Fruit fly (Drosophila melanogaster) whole organism, embryonic: ENCODE data around the gene Scgbeta.

Experiments
- CG14710 ChIP-seq: fragments of 200-800 bp; sonication (Bioruptor generic); optimal IDR thresholded peaks from 3 replicates; lab custom pipeline; 2019; ENCODE audit warnings: missing biosample characterization, mild to moderate bottlenecking, missing genetic modification characterization, moderate library complexity
- CG14965 ChIP-seq: fragments of 200-800 bp; sonication (Bioruptor generic); optimal IDR thresholded peaks from 2 replicates; lab custom pipeline; 2016; ENCODE audit warnings: missing biosample characterization, missing genetic modification characterization, borderline replicate concordance
- CG15601 ChIP-seq: fragments of 200-800 bp; sonication (Bioruptor generic); optimal IDR thresholded peaks from 3 replicates; lab custom pipeline; 2019; ENCODE audit warnings: missing biosample characterization, mild to moderate bottlenecking, missing genetic modification characterization, moderate library complexity
- CG1832 ChIP-seq: fragments of 200-800 bp; sonication (Bioruptor generic); optimal IDR thresholded peaks from 2 replicates; lab custom pipeline; 2017; ENCODE audit warnings: missing biosample characterization, mild to moderate bottlenecking, missing genetic modification characterization, inconsistent platforms
- CG2116 ChIP-seq: fragments of 200-800 bp; sonication (Bioruptor generic); optimal IDR thresholded peaks from 3 replicates; lab custom pipeline; 2018; ENCODE audit warnings: missing biosample characterization, mild to moderate bottlenecking, missing genetic modification characterization
- CG2120 ChIP-seq: fragments of 200-800 bp; sonication (Bioruptor generic); optimal IDR thresholded peaks from 3 replicates; lab custom pipeline; 2016; ENCODE audit warnings: missing biosample characterization, missing genetic modification characterization
- CG2129 ChIP-seq: fragments of 200-800 bp; sonication (Bioruptor generic); IDR thresholded peaks from 2 replicates; pipeline ENCODE4 v1.3.6; 2022; ENCODE audit warnings: missing biosample characterization, missing genetic modification characterization; ENCODE audit not compliant: partially characterized antibody
- CG4360 ChIP-seq: fragments of 200-800 bp; sonication (Bioruptor generic); IDR thresholded peaks from 2 replicates; pipeline ENCODE4 v1.3.6; 2022; ENCODE audit warnings: missing biosample characterization, missing genetic modification characterization
- CG6689 ChIP-seq: fragments of 200-800 bp; sonication (Bioruptor generic); IDR thresholded peaks from 2 replicates; pipeline ENCODE4 v1.3.6; 2022; ENCODE audit warnings: missing biosample characterization, missing genetic modification characterization
- CG6791 ChIP-seq: fragments of 200-800 bp; sonication (Bioruptor generic); IDR thresholded peaks from 3 replicates; pipeline ENCODE4 v1.3.6; 2022; ENCODE audit warnings: missing biosample characterization, missing genetic modification characterization; ENCODE audit not compliant: partially characterized antibody
- CG9797 ChIP-seq: fragments of 200-800 bp; sonication (Bioruptor generic); optimal IDR thresholded peaks from 3 replicates; lab custom pipeline; 2018; ENCODE audit warnings: missing biosample characterization, mild to moderate bottlenecking, missing genetic modification characterization
- D19A ChIP-seq: fragments of 200-800 bp; optimal IDR thresholded peaks from 3 replicates; lab custom pipeline; 2019; ENCODE audit warnings: missing biosample characterization, mild to moderate bottlenecking, missing genetic modification characterization, moderate library complexity
- Dp ChIP-seq: fragments of 200-800 bp; sonication (Bioruptor generic); optimal IDR thresholded peaks from 2 replicates; lab custom pipeline; 2018; ENCODE audit warnings: missing biosample characterization, mild to moderate bottlenecking, missing genetic modification characterization, moderate library complexity
- E2f2 ChIP-seq: fragments of 200-800 bp; sonication (Bioruptor generic); IDR thresholded peaks from 2 replicates; pipeline ENCODE4 v1.3.6; 2022; ENCODE audit warnings: missing biosample characterization, missing genetic modification characterization
- Ets97D ChIP-seq: fragments of 200-800 bp; sonication (Bioruptor generic); optimal IDR thresholded peaks from 3 replicates; lab custom pipeline; 2016; ENCODE audit warnings: missing biosample characterization, missing genetic modification characterization
- Fer1 ChIP-seq: fragments of 200-800 bp; sonication (Bioruptor generic); optimal IDR thresholded peaks from 2 replicates; lab custom pipeline; 2017; ENCODE audit warnings: missing biosample characterization, mild to moderate bottlenecking, missing genetic modification characterization
- HLH4C ChIP-seq: fragments of 200-800 bp; sonication (Bioruptor generic); IDR thresholded peaks from 3 replicates; pipeline ENCODE4 v1.3.6; 2022; ENCODE audit warnings: missing biosample characterization, missing genetic modification characterization; ENCODE audit not compliant: partially characterized antibody
- HmgZ ChIP-seq: fragments of 200-800 bp; sonication (Bioruptor generic); optimal IDR thresholded peaks from 2 replicates; lab custom pipeline; 2018; ENCODE audit warnings: missing biosample characterization, mild to moderate bottlenecking, missing genetic modification characterization
- Hmr ChIP-seq: fragments of 200-800 bp; sonication (Bioruptor generic); optimal IDR thresholded peaks from 3 replicates; lab custom pipeline; 2017; ENCODE audit warnings: mild to moderate bottlenecking, missing biosample characterization, missing genetic modification reagents, missing genetic modification characterization
- Jarid2 ChIP-seq: fragments of 200-800 bp; sonication (Bioruptor generic); optimal IDR thresholded peaks from 3 replicates; lab custom pipeline; 2017; ENCODE audit warnings: mild to moderate bottlenecking, missing biosample characterization, missing genetic modification reagents, missing genetic modification characterization
- NfI ChIP-seq: fragments of 200-800 bp; sonication (Bioruptor generic); optimal IDR thresholded peaks from 3 replicates; lab custom pipeline; 2018; ENCODE audit warnings: missing biosample characterization, mild to moderate bottlenecking, missing genetic modification characterization, moderate library complexity
- Opbp ChIP-seq: fragments of 200-800 bp; sonication (Bioruptor generic); IDR thresholded peaks from 3 replicates; pipeline ENCODE4 v1.3.6; 2022; ENCODE audit warnings: missing biosample characterization, missing genetic modification characterization; ENCODE audit not compliant: partially characterized antibody
- Stat92E ChIP-seq, 3 experiments: fragments of >200 bp in 2 of 3; fragments of 200-800 bp in 1 of 3; sonication (Bioruptor generic) in 1 of 3; optimal IDR thresholded peaks; 2 replicates each; lab custom pipeline; 2017 to 2019; ENCODE audit warnings: missing biosample characterization in 3 of 3, missing genetic modification characterization in 3 of 3, mild to moderate bottlenecking in 1 of 3, moderate library complexity in 1 of 3
- Xbp1 ChIP-seq: fragments of 200-800 bp; sonication (Bioruptor generic); optimal IDR thresholded peaks from 3 replicates; lab custom pipeline; 2016; ENCODE audit warnings: missing biosample characterization, mild to moderate bottlenecking, missing genetic modification characterization
- ara ChIP-seq: fragments of 200-800 bp; sonication (Bioruptor generic); IDR thresholded peaks from 2 replicates; pipeline ENCODE4 v1.3.6; 2022; ENCODE audit warnings: missing biosample characterization, missing genetic modification characterization
- bcd ChIP-seq: fragments of 200-800 bp; sonication (Bioruptor generic); optimal IDR thresholded peaks from 2 replicates; lab custom pipeline; 2017; ENCODE audit warnings: missing biosample characterization, mild to moderate bottlenecking, missing genetic modification characterization
- chinmo ChIP-seq: fragments of 200-800 bp; sonication (Bioruptor generic); IDR thresholded peaks from 4 replicates; pipeline ENCODE4 v1.3.6; 2022; ENCODE audit warnings: missing biosample characterization, missing genetic modification characterization; ENCODE audit not compliant: partially characterized antibody
- crp ChIP-seq, 2 experiments: fragments of 200-800 bp; sonication (Bioruptor generic); optimal IDR thresholded peaks; 2 replicates in 1 of 2; 3 replicates in 1 of 2; lab custom pipeline; 2017; ENCODE audit warnings: missing biosample characterization in 2 of 2, missing genetic modification characterization in 2 of 2, mild to moderate bottlenecking in 1 of 2, moderate library complexity in 1 of 2
- dm ChIP-seq: fragments of 200-800 bp; sonication (Bioruptor generic); optimal IDR thresholded peaks from 3 replicates; lab custom pipeline; 2016; ENCODE audit warnings: missing biosample characterization, missing genetic modification characterization
- en ChIP-seq: fragments of 200-800 bp; sonication (Bioruptor generic); optimal IDR thresholded peaks from 2 replicates; lab custom pipeline; 2016; ENCODE audit warnings: missing biosample characterization, missing genetic modification characterization
- fd96Cb ChIP-seq: fragments of 200-800 bp; sonication (Bioruptor generic); optimal IDR thresholded peaks from 2 replicates; lab custom pipeline; 2018; ENCODE audit warnings: missing biosample characterization, mild to moderate bottlenecking, missing genetic modification characterization, moderate library complexity
- gfzf ChIP-seq: fragments of 200-800 bp; sonication (Bioruptor generic); optimal IDR thresholded peaks from 2 replicates; lab custom pipeline; 2016; ENCODE audit warnings: missing biosample characterization, mild to moderate bottlenecking, missing genetic modification characterization, moderate library complexity
- grn ChIP-seq: fragments of 200-800 bp; sonication (Bioruptor generic); optimal IDR thresholded peaks from 3 replicates; lab custom pipeline; 2017; ENCODE audit warnings: missing biosample characterization, missing genetic modification characterization
- hb ChIP-seq: fragments of 200-800 bp; sonication (Bioruptor generic); IDR thresholded peaks from 3 replicates; pipeline ENCODE4 v1.3.6; 2022; ENCODE audit warnings: missing biosample characterization, missing genetic modification characterization; ENCODE audit not compliant: partially characterized antibody
- inv ChIP-seq: fragments of 200-800 bp; sonication (Bioruptor generic); IDR thresholded peaks from 2 replicates; pipeline ENCODE4 v1.3.6; 2022; ENCODE audit warnings: missing biosample characterization, missing genetic modification characterization; ENCODE audit not compliant: partially characterized antibody
- psq ChIP-seq: fragments of 200-800 bp; sonication (Bioruptor generic); optimal IDR thresholded peaks from 2 replicates; lab custom pipeline; 2017; ENCODE audit warnings: missing biosample characterization, missing genetic modification characterization
- ranshi ChIP-seq: fragments of 200-800 bp; sonication (Bioruptor generic); IDR thresholded peaks from 2 replicates; pipeline ENCODE4 v1.3.6; 2022; ENCODE audit warnings: missing biosample characterization, missing genetic modification characterization
- sna ChIP-seq: fragments of 200-800 bp; sonication (Bioruptor generic); IDR thresholded peaks from 2 replicates; pipeline ENCODE4 v1.3.6; 2022; ENCODE audit warnings: missing biosample characterization, missing genetic modification characterization; ENCODE audit not compliant: partially characterized antibody
- sug ChIP-seq: fragments of 200-800 bp; optimal IDR thresholded peaks from 2 replicates; lab custom pipeline; 2019; ENCODE audit warnings: missing biosample characterization, mild to moderate bottlenecking, missing genetic modification characterization, moderate library complexity
- tna ChIP-seq: fragments of 200-800 bp; sonication (Bioruptor generic); IDR thresholded peaks from 2 replicates; pipeline ENCODE4 v1.3.6; 2022; ENCODE audit warnings: missing biosample characterization, missing genetic modification characterization; ENCODE audit not compliant: partially characterized antibody
- unc-4 ChIP-seq: fragments of 200-800 bp; sonication (Bioruptor generic); IDR thresholded peaks from 2 replicates; pipeline ENCODE4 v1.3.6; 2022; ENCODE audit warnings: missing biosample characterization, missing genetic modification characterization; ENCODE audit not compliant: partially characterized antibody
- vnd ChIP-seq: fragments of 200-800 bp; sonication (Bioruptor generic); IDR thresholded peaks from 3 replicates; pipeline ENCODE4 v1.3.6; 2022; ENCODE audit warnings: missing biosample characterization, missing genetic modification characterization; ENCODE audit not compliant: partially characterized antibody
- zen2 ChIP-seq: fragments of 200-800 bp; sonication (Bioruptor generic); IDR thresholded peaks from 3 replicates; pipeline ENCODE4 v1.3.6; 2022; ENCODE audit warnings: missing biosample characterization, missing genetic modification characterization; ENCODE audit not compliant: partially characterized antibody
- zf30C ChIP-seq: fragments of 200-800 bp; sonication (Bioruptor generic); optimal IDR thresholded peaks from 3 replicates; lab custom pipeline; 2018; ENCODE audit warnings: missing biosample characterization, mild to moderate bottlenecking, missing genetic modification characterization

Scgbeta gene

DNA sequence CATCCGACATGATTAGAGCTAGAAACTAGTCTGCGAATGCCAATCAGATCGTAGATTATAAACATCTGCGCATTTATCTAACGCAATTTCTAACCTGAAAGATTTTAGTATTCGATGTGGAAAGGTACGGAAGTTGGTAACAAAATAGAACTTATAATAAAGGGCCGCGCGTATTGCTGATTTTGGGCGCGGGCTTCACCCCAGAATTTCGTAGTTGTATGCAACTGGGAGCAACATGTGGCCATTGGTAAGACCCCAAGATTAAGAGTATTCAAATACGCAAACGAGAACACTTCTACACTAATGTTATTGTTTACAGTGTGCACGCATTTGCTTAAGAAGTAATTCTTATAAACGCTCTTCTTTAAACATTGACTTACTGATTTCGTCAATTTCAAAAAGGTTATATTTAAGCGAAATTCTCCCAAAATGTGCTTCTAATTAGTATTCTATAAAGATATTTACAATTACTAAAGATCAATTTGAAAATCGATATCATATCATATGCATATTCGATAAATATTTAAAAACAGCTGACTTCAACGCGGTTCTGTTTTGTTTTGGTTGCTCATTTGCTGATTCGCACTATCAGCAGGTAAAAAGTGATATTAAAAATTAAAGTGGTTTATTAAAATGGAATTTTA, 37.8 kb upstream of the Scgbeta start, which contains the start of the genes CG5961 and Polr3C (continued):
- TF ChIP-seq psq (GFP tag; lab: Kevin White, UChicago) (peak; percentile 80), Dp (GFP tag; lab: Kevin White, UChicago) (peak; percentile 71), Stat92E (GFP tag; optimal IDR thresholded peaks at IDR 0.05; lab: Kevin White, UChicago) (peak in 1 of 3 experiments; percentile 20), Hmr (GFP tag; lab: Kevin White, UChicago) (no peak), Opbp (GFP tag; lab: Robert Waterston, UW) (no peak), CG2129 (GFP tag; lab: Robert Waterston, UW) (0 out of 2 replicates have a peak, but pooled peaks have one; percentile 25), unc-4 (GFP tag; lab: Robert Waterston, UW) (peak; percentile 43; the same call in 1 of the 2 replicates), Ets97D (GFP tag; lab: Kevin White, UChicago) (no peak), CG9797 (peak; percentile 62), ranshi (GFP tag; lab: Robert Waterston, UW) (no peak)

dm6 chr3R:12456370-12456940, 34.2 kb upstream of the Scgbeta start, which contains the start of gene trus:
Gene trus (plus strand): TSS chr3R:12456573.
- TF ChIP-seq CG4360 (GFP tag; lab: Robert Waterston, UW), result no peak
- peak; percentile 91 for TF ChIP-seq E2f2 (GFP tag; lab: Robert Waterston, UW)
- TF ChIP-seq CG2116 (GFP tag; lab: Kevin White, UChicago), result peak; percentile 79
- peak; percentile 11 for TF ChIP-seq dm
- TF ChIP-seq unc-4 (GFP tag; lab: Robert Waterston, UW), result peak; percentile 91
- TF ChIP-seq Opbp (GFP tag; lab: Robert Waterston, UW), result peak; percentile 89
- peak; percentile 70; the same call in 2 of the 3 replicates for TF ChIP-seq hb (GFP tag; lab: Robert Waterston, UW)
- peak; percentile 89 for TF ChIP-seq CG15601 (tag; lab: Kevin White, UChicago)
- peak; percentile 76 for TF ChIP-seq vnd
- peak; percentile 17 for TF ChIP-seq sug (tag; lab: Kevin White, UChicago)
- TF ChIP-seq Xbp1 (GFP tag; lab: Kevin White, UChicago), result no peak
- peak; percentile 82 for TF ChIP-seq tna (GFP tag; lab: Robert Waterston, UW)
- peak; percentile 24 for TF ChIP-seq gfzf
- TF ChIP-seq D19A, result peak; percentile 54
- TF ChIP-seq NfI (GFP tag; lab: Kevin White, UChicago), result no peak
- TF ChIP-seq sna (GFP tag; lab: Robert Waterston, UW), result peak; percentile 77
- peak; percentile 4 for TF ChIP-seq CG2120 (GFP tag; lab: Kevin White, UChicago)
- TF ChIP-seq en, result no peak
- no peak for TF ChIP-seq bcd
- TF ChIP-seq CG6791, result peak; percentile 86
- peak; percentile 32 for TF ChIP-seq CG14710 (tag; lab: Kevin White, UChicago)
- no peak for TF ChIP-seq ara (GFP tag; lab: Robert Waterston, UW)
- TF ChIP-seq HLH4C (GFP tag; lab: Robert Waterston, UW), result peak; percentile 87
- TF ChIP-seq zen2 (GFP tag; lab: Robert Waterston, UW), result peak; percentile 85
- no peak for TF ChIP-seq zf30C
- no peak for TF ChIP-seq Jarid2 (GFP tag; lab: Kevin White, UChicago)
- TF ChIP-seq grn (GFP tag; lab: Kevin White, UChicago), result no peak
- TF ChIP-seq crp (GFP tag; optimal IDR thresholded peaks at IDR 0.05; lab: Kevin White, UChicago), result peak in 1 of 2 experiments; percentile 42
- TF ChIP-seq inv (GFP tag; lab: Robert Waterston, UW), result peak; percentile 69
- no peak for TF ChIP-seq fd96Cb
- peak; percentile 13 for TF ChIP-seq Fer1 (GFP tag; lab: Kevin White, UChicago)
- TF ChIP-seq chinmo (GFP tag; lab: Robert Waterston, UW), result peak; percentile 87
- TF ChIP-seq HmgZ (tag; lab: Kevin White, UChicago), result peak; percentile 14
- TF ChIP-seq CG1832 (GFP tag; lab: Kevin White, UChicago), result no peak
- no peak for TF ChIP-seq CG14965 (GFP tag; lab: Kevin White, UChicago)
- TF ChIP-seq CG6689 (GFP tag; lab: Robert Waterston, UW), result no peak
